Fruit fly (Drosophila melanogaster): ENCODE results near the gene r.

r gene

dm6 chrX:16640260-16641100 lies 14.7 kb upstream of the r start, which contains the start of the genes SNRPG and mthl1 (continued):
- TF ChIP-seq CG17829 (tag; optimal IDR thresholded peaks at IDR 0.05) = peak; percentile 62
- peak; percentile 91 for TF ChIP-seq Rx (GFP tag; IDR thresholded peaks at IDR 0.05)
- peak; percentile 76 for TF ChIP-seq CG11696 (GFP tag; IDR thresholded peaks at IDR 0.05)
- peak; percentile 92 for TF ChIP-seq CG3847 (GFP tag; IDR thresholded peaks at IDR 0.05)
- TF ChIP-seq CG4820 (GFP tag; optimal IDR thresholded peaks at IDR 0.05) = peak; percentile 70
- TF ChIP-seq cato (GFP tag; optimal IDR thresholded peaks at IDR 0.05; ENCODE audit: borderline replicate concordance) = peak; percentile 62
- TF ChIP-seq Ravus (GFP tag; IDR thresholded peaks at IDR 0.05) = peak; percentile 78
- TF ChIP-seq psq (GFP tag; optimal IDR thresholded peaks at IDR 0.05) = peak; percentile 23
- TF ChIP-seq Dek (tag; optimal IDR thresholded peaks at IDR 0.05) = peak; percentile 82
- no peak for TF ChIP-seq CG7745 (tag; optimal IDR thresholded peaks at IDR 0.05)
- TF ChIP-seq CG8944 (GFP tag; optimal IDR thresholded peaks at IDR 0.05) = peak; percentile 72
- peak; percentile 69 for TF ChIP-seq Bgb (GFP tag; IDR thresholded peaks at IDR 0.05; ENCODE audit: partially characterized antibody)
- no peak for TF ChIP-seq en (GFP tag; optimal IDR thresholded peaks at IDR 0.05)
- no peak for TF ChIP-seq kah (GFP tag; optimal IDR thresholded peaks at IDR 0.05)
- peak; percentile 87 for TF ChIP-seq gem (tag; optimal IDR thresholded peaks at IDR 0.05)
- TF ChIP-seq CG6765 (GFP tag; optimal IDR thresholded peaks at IDR 0.05) = no peak
- peak; percentile 67 for TF ChIP-seq grau (tag; optimal IDR thresholded peaks at IDR 0.05)
- peak; percentile 18 for TF ChIP-seq Hmx (GFP tag; optimal IDR thresholded peaks at IDR 0.05)
- peak; percentile 60; the same call in 2 of the 3 replicates for TF ChIP-seq CG6791 (GFP tag; IDR thresholded peaks at IDR 0.05; ENCODE audit: partially characterized antibody)
- peak; percentile 86 for TF ChIP-seq CG4404 (GFP tag; IDR thresholded peaks at IDR 0.05)
- peak; percentile 95 for TF ChIP-seq Aef1 (GFP tag; IDR thresholded peaks at IDR 0.05)
- TF ChIP-seq CrebB (tag; optimal IDR thresholded peaks at IDR 0.05) = peak; percentile 47
- TF ChIP-seq CG4730 (GFP tag; IDR thresholded peaks at IDR 0.05) = peak; percentile 90
- TF ChIP-seq usp (GFP tag; optimal IDR thresholded peaks at IDR 0.05) = no peak
- TF ChIP-seq ftz-f1 (GFP tag; optimal IDR thresholded peaks at IDR 0.05) = no peak
- no peak for TF ChIP-seq trem (tag; optimal IDR thresholded peaks at IDR 0.05)
- peak; percentile 76 for TF ChIP-seq danr (GFP tag; IDR thresholded peaks at IDR 0.05)
- peak; percentile 48 for TF ChIP-seq dm (GFP tag; optimal IDR thresholded peaks at IDR 0.05)
- peak; percentile 88 for TF ChIP-seq Drgx (GFP tag; IDR thresholded peaks at IDR 0.05)
- no peak for TF ChIP-seq exex (tag; optimal IDR thresholded peaks at IDR 0.05)
- peak; percentile 49 for TF ChIP-seq pb (GFP tag; optimal IDR thresholded peaks at IDR 0.05)
- TF ChIP-seq Hr3 (GFP tag; optimal IDR thresholded peaks at IDR 0.05) = peak; percentile 45
- peak; percentile 70 for TF ChIP-seq CG2712 (tag; optimal IDR thresholded peaks at IDR 0.05)
- TF ChIP-seq CG8359 (GFP tag; optimal IDR thresholded peaks at IDR 0.05; ENCODE audit: borderline replicate concordance) = no peak
- peak; percentile 91 for TF ChIP-seq CG3726 (GFP tag; IDR thresholded peaks at IDR 0.05)
- no peak for TF ChIP-seq luna (GFP tag; optimal IDR thresholded peaks at IDR 0.05)
- peak; percentile 53 for TF ChIP-seq Dref (GFP tag; IDR thresholded peaks at IDR 0.05)
- no peak for TF ChIP-seq CG2129 (GFP tag; IDR thresholded peaks at IDR 0.05; ENCODE audit: partially characterized antibody)
- TF ChIP-seq Dll (GFP tag; IDR thresholded peaks at IDR 0.05; ENCODE audit: partially characterized antibody) = peak; percentile 79
- peak; percentile 77 for TF ChIP-seq ewg (GFP tag; optimal IDR thresholded peaks at IDR 0.05)
- peak; percentile 23 for TF ChIP-seq CG12219 (GFP tag; optimal IDR thresholded peaks at IDR 0.05)
- peak; percentile 97 for TF ChIP-seq slbo (GFP tag; IDR thresholded peaks at IDR 0.05)
- TF ChIP-seq Xbp1 (GFP tag; optimal IDR thresholded peaks at IDR 0.05) = peak; percentile 88
- TF ChIP-seq sug (tag; optimal IDR thresholded peaks at IDR 0.05) = peak; percentile 43
- peak; percentile 90 for TF ChIP-seq CG7372 (GFP tag; IDR thresholded peaks at IDR 0.05)
- TF ChIP-seq Hmr (GFP tag; optimal IDR thresholded peaks at IDR 0.05) = peak; percentile 82
- peak; percentile 73 for TF ChIP-seq CG13287 (GFP tag; IDR thresholded peaks at IDR 0.05; ENCODE audit: partially characterized antibody)
- TF ChIP-seq CG4854 (GFP tag; optimal IDR thresholded peaks at IDR 0.05) = peak; percentile 63
- peak; percentile 92 for TF ChIP-seq CG17361 (GFP tag; IDR thresholded peaks at IDR 0.05)
